Fruit fly (Drosophila melanogaster): ENCODE results near the gene Pgant5.
A peak's percentile ranks its signal among the peaks of the same experiment; 100 is the strongest.

DNA sequence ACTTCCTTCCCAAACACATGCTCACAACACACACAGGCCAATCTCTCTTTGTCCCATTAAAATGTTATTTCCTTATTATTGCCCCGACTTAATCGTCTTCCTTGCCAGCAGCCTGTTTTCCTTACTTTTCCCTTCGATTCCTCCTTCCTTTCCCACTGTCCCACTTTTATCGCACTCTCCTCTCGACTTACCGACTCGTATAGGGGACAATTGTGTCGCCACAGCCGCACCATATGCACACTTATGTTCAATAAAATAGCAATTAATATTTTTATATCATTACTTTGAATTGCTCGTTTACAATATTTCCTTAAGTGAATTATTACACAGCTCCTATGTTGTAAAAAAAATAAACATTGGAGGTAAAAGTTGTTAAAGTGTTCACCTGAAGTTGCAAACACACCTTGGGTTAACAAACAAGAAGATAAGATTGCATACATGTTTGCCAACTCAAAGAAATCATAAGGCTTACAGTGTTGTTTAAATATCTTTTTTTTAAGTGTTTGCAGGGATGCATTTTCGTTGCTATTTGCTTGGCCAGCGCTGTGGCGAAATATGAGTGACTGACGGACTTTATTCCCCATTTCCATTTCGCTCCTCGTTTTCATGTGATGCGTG lies 6.4 kb downstream of the Pgant5 start:
- peak; percentile 49 for TF ChIP-seq CG14711 (tag; optimal IDR thresholded peaks at IDR 0.05)
- peak; percentile 35 for TF ChIP-seq CG11617 (GFP tag; optimal IDR thresholded peaks at IDR 0.05)
